Worm (Caenorhabditis elegans) whole organism, young adult: ENCODE results near the gene F08G2.4.

Experiments
- F55B11.4 ChIP-seq: sonication (generic microtip); optimal IDR thresholded peaks from 2 replicates; lab custom pipeline; 2016; ENCODE audit warnings: missing compliant biosample characterization, missing genetic modification characterization, borderline replicate concordance; ENCODE audit not compliant: insufficient read depth
- Y67H2A.10 ChIP-seq: fragments of 200-800 bp; sonication (Bioruptor generic); conservative IDR thresholded peaks from 2 replicates; pipeline ENCODE4 v1.3.6; 2022; ENCODE audit warnings: missing genetic modification reagents, missing genetic modification characterization, missing compliant biosample characterization
- ama-1 ChIP-seq, 3 experiments: fragments of 150-350 bp in 1 of 3; sonication (generic microtip) in 2 of 3; optimal IDR thresholded peaks; 2 replicates each; lab custom pipeline; 2014 to 2018; ENCODE audit warnings: missing biosample characterization in 2 of 3, missing genetic modification characterization in 2 of 3, missing genetic modification reagents in 2 of 3
- atf-7 ChIP-seq: sonication (generic microtip); optimal IDR thresholded peaks from 2 replicates; lab custom pipeline; 2017; ENCODE audit warnings: mild to moderate bottlenecking, missing genetic modification characterization, missing compliant biosample characterization
- athp-1 ChIP-seq: sonication (generic microtip); optimal IDR thresholded peaks from 2 replicates; lab custom pipeline; 2017; ENCODE audit warnings: mild to moderate bottlenecking, missing genetic modification characterization, missing compliant biosample characterization
- attf-6 ChIP-seq: fragments of 200-800 bp; sonication (Bioruptor generic); IDR thresholded peaks from 2 replicates; pipeline ENCODE4 v1.3.6; 2022; ENCODE audit warnings: missing genetic modification reagents, missing genetic modification characterization, missing compliant biosample characterization
- cebp-1 ChIP-seq, 2 experiments: fragments of 200-800 bp in 1 of 2; sonication (Bioruptor generic) in 1 of 2; sonication (generic microtip) in 1 of 2; IDR thresholded peaks in 1 of 2; optimal IDR thresholded peaks in 1 of 2; 2 replicates each; pipeline versions ENCODE4 v1.3.6 to Lab custom; 2017 to 2022; ENCODE audit warnings: missing compliant biosample characterization in 2 of 2, missing genetic modification characterization in 2 of 2, mild to moderate bottlenecking in 1 of 2, missing genetic modification reagents in 1 of 2, moderate library complexity in 1 of 2
- egrh-3 ChIP-seq: fragments of 200-800 bp; sonication (Bioruptor generic); IDR thresholded peaks from 2 replicates; pipeline ENCODE4 v1.3.6; 2022; ENCODE audit warnings: missing genetic modification reagents, missing genetic modification characterization, missing compliant biosample characterization
- hmg-1.2 ChIP-seq: fragments of 200-800 bp; sonication (Bioruptor generic); IDR thresholded peaks from 2 replicates; pipeline ENCODE4 v1.3.6; 2022; ENCODE audit warnings: missing genetic modification reagents, missing genetic modification characterization, missing compliant biosample characterization
- madf-10 ChIP-seq: sonication (generic microtip); optimal IDR thresholded peaks from 2 replicates; lab custom pipeline; 2016; ENCODE audit warnings: mild to moderate bottlenecking, missing genetic modification characterization, missing compliant biosample characterization
- mel-28 ChIP-seq: sonication (generic microtip); optimal IDR thresholded peaks from 2 replicates; lab custom pipeline; 2016; ENCODE audit warnings: borderline replicate concordance, mild to moderate bottlenecking, missing genetic modification characterization, missing compliant biosample characterization
- ztf-6 ChIP-seq: fragments of 200-800 bp; sonication (Bioruptor generic); IDR thresholded peaks from 2 replicates; pipeline ENCODE4 v1.3.6; 2022; ENCODE audit warnings: missing genetic modification reagents, missing genetic modification characterization, missing compliant biosample characterization

ce11 chrII:13841106-13841854 is 10.9 kb downstream of the F08G2.4 start, which contains the start of gene F08G2.7:
- TF ChIP-seq athp-1 (tag; lab: Kevin White, UChicago) (no peak), mel-28 (tag; lab: Kevin White, UChicago) (no peak), atf-7 (tag; lab: Kevin White, UChicago) (no peak), attf-6 (GFP tag; lab: Robert Waterston, UW) (no peak), ama-1 (optimal IDR thresholded peaks at IDR 0.05; lab: Kevin White, UChicago) (no peak), ama-1 (GFP tag; optimal IDR thresholded peaks at IDR 0.05; lab: Kevin White, UChicago) (no peak), madf-10 (tag; lab: Kevin White, UChicago) (no peak), cebp-1 (GFP tag; IDR thresholded peaks at IDR 0.05; lab: Robert Waterston, UW) (no peak), cebp-1 (tag; optimal IDR thresholded peaks at IDR 0.05; lab: Kevin White, UChicago) (no peak), egrh-3 (GFP tag; lab: Robert Waterston, UW) (no peak), F55B11.4 (tag; lab: Kevin White, UChicago) (no peak), hmg-1.2 (GFP tag; lab: Robert Waterston, UW) (no peak), Y67H2A.10 (GFP tag; lab: Robert Waterston, UW) (no peak), ztf-6 (GFP tag; lab: Robert Waterston, UW) (no peak)
